Worm (Caenorhabditis elegans): ENCODE results near the gene tag-115.

Gene tag-115

ce11 chrIV:13253841-13254240 lies 14.6 kb upstream of the tag-115 start, which contains the start of gene ttr-45 (continued):
- TF ChIP-seq F49E8.2 (tag; optimal IDR thresholded peaks at IDR 0.05; ENCODE audit: borderline replicate concordance) (no peak), T20F7.1 (GFP tag; optimal IDR thresholded peaks at IDR 0.05) (peak; percentile 38), dpl-1 (GFP tag; optimal IDR thresholded peaks at IDR 0.05) (no peak), vab-7 (GFP tag; IDR thresholded peaks at IDR 0.05) (no peak), tra-1 (GFP tag; IDR thresholded peaks at IDR 0.05) (peak; percentile 89), ceh-62 (tag; optimal IDR thresholded peaks at IDR 0.05) (no peak), ztf-7 (tag; optimal IDR thresholded peaks at IDR 0.05) (peak; percentile 52), jun-1 (tag; optimal IDR thresholded peaks at IDR 0.05) (peak; percentile 34), aly-2 (tag; optimal IDR thresholded peaks at IDR 0.05) (no peak), lin-1 (GFP tag; IDR thresholded peaks at IDR 0.05) (peak; percentile 83), F44E2.7 (GFP tag; IDR thresholded peaks at IDR 0.05) (no peak), ceh-20 (GFP tag; IDR thresholded peaks at IDR 0.05) (peak; percentile 54; the same call in 1 of the 2 replicates), lir-3 (tag; optimal IDR thresholded peaks at IDR 0.05) (no peak), ceh-44 (GFP tag; IDR thresholded peaks at IDR 0.05) (no peak), hlh-30 (tag; optimal IDR thresholded peaks at IDR 0.05; ENCODE audit: insufficient read depth) (peak; percentile 69), mep-1 (tag; optimal IDR thresholded peaks at IDR 0.05) (peak; percentile 1), nhr-77 (tag; optimal IDR thresholded peaks at IDR 0.05) (peak; percentile 88), snpc-4 (tag; optimal IDR thresholded peaks at IDR 0.05) (no peak), dve-1 (tag; optimal IDR thresholded peaks at IDR 0.05; ENCODE audit: insufficient read depth) (peak; percentile 95), ces-1 (GFP tag; optimal IDR thresholded peaks at IDR 0.05) (no peak), mdt-29 (GFP tag; IDR thresholded peaks at IDR 0.05) (peak; percentile 46; the same call in 1 of the 2 replicates), nhr-42 (GFP tag; IDR thresholded peaks at IDR 0.05) (0 out of 2 replicates have a peak, but pooled peaks have one; percentile 27), mdl-1 (tag; optimal IDR thresholded peaks at IDR 0.05) (peak in 1 of 2 experiments; percentile 65), spr-3 (GFP tag; optimal IDR thresholded peaks at IDR 0.05) (no peak), zfp-3 (GFP tag; conservative IDR thresholded peaks at IDR 0.05) (peak; percentile 43; the same call in 1 of the 2 replicates), dmd-8 (GFP tag; IDR thresholded peaks at IDR 0.05) (no peak), gei-8 (GFP tag; optimal IDR thresholded peaks at IDR 0.05) (no peak), lsy-2 (tag; optimal IDR thresholded peaks at IDR 0.05) (peak in 1 of 2 experiments; percentile 45), cey-2 (tag; optimal IDR thresholded peaks at IDR 0.05; ENCODE audit: borderline replicate concordance, insufficient read depth) (no peak), saeg-2 (GFP tag; IDR thresholded peaks at IDR 0.05) (0 out of 2 replicates have a peak, but pooled peaks have one; percentile 39), zag-1 (tag; optimal IDR thresholded peaks at IDR 0.05) (no peak), lin-39 (tag; optimal IDR thresholded peaks at IDR 0.05) (no peak), unc-62 (GFP tag; optimal IDR thresholded peaks at IDR 0.05 in 1 of 2) (peak; percentile 83 to 91), unc-62 (tag; optimal IDR thresholded peaks at IDR 0.05) (no peak), nhr-10 (tag; optimal IDR thresholded peaks at IDR 0.05) (no peak), daf-12 (tag; optimal IDR thresholded peaks at IDR 0.05) (no peak), fos-1 (tag; optimal IDR thresholded peaks at IDR 0.05) (no peak), ZK337.2 (GFP tag; IDR thresholded peaks at IDR 0.05) (no peak), mes-2 (tag; optimal IDR thresholded peaks at IDR 0.05; ENCODE audit: poor library complexity, severe bottlenecking) (peak; percentile 1), aha-1 (tag) (no peak), hif-1 (tag; optimal IDR thresholded peaks at IDR 0.05) (peak in 1 of 2 experiments; percentile 43), daf-16 (GFP tag; optimal IDR thresholded peaks at IDR 0.05) (peak; percentile 21 to 83), daf-16 (tag; optimal IDR thresholded peaks at IDR 0.05) (peak; percentile 98), zip-2 (tag; optimal IDR thresholded peaks at IDR 0.05) (peak; percentile 30), daf-19 (GFP tag; conservative IDR thresholded peaks at IDR 0.05) (no peak), ceh-28 (tag; optimal IDR thresholded peaks at IDR 0.05) (no peak), nhr-102 (tag; optimal IDR thresholded peaks at IDR 0.05) (peak; percentile 70), Y48G9A.11 (GFP tag; IDR thresholded peaks at IDR 0.05) (no peak), lin-38 (GFP tag; IDR thresholded peaks at IDR 0.05) (peak; percentile 38)

Measured in whole organism, L4 larva.